Fruit fly (Drosophila melanogaster): ENCODE data around the gene CG17919.

Gene CG17919

DNA sequence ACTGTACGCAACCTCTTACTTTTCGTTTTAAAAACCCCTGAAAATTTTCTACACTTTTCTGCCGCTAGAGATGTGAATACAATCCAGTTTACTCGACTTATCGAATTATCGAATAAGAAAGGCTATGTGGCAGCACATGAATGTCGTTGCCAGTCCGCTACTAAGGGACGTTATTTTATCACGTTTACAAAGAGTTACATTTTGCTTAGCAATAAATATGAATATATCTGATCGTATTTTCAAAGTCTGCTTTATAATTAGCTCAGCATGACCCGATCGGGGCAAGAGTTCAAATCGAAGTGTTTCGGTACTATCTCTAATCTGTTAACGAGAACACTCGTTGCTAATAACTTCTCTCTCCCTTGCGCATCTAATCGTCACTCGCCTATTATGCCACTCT lies 24.3 kb downstream of the CG17919 start, which contains the start of gene CG42724:
Gene CG42724 (minus strand): TSS at position 189 of the 400 bp plus-strand sequence.
- peak; percentile 41 for TF ChIP-seq CG4820 (GFP tag; optimal IDR thresholded peaks at IDR 0.05)
- peak; percentile 39 for TF ChIP-seq slp2 (GFP tag; optimal IDR thresholded peaks at IDR 0.05)
- TF ChIP-seq jumu (GFP tag; optimal IDR thresholded peaks at IDR 0.05): peak; percentile 86
- TF ChIP-seq CG17912 (GFP tag; optimal IDR thresholded peaks at IDR 0.05): no peak
- TF ChIP-seq sisA (GFP tag; IDR thresholded peaks at IDR 0.05): peak; percentile 67
- no peak for TF ChIP-seq pita (GFP tag; optimal IDR thresholded peaks at IDR 0.05)
- TF ChIP-seq fd3F (GFP tag; optimal IDR thresholded peaks at IDR 0.05): peak; percentile 6
- TF ChIP-seq Tbp (GFP tag; optimal IDR thresholded peaks at IDR 0.05): no peak
- TF ChIP-seq onecut (GFP tag; IDR thresholded peaks at IDR 0.05): no peak
- no peak for TF ChIP-seq CG33557 (GFP tag; optimal IDR thresholded peaks at IDR 0.05)
- TF ChIP-seq otp (GFP tag; IDR thresholded peaks at IDR 0.05): peak; percentile 49; the same call in 1 of the 3 replicates
- TF ChIP-seq GATAe (GFP tag; conservative IDR thresholded peaks at IDR 0.05): no peak
- no peak for TF ChIP-seq bsh (GFP tag; optimal IDR thresholded peaks at IDR 0.05)
- TF ChIP-seq CTCF (GFP tag; optimal IDR thresholded peaks at IDR 0.05): no peak
- peak; percentile 36; the same call in 1 of the 2 replicates for TF ChIP-seq CG4730 (GFP tag; IDR thresholded peaks at IDR 0.05)
- no peak for TF ChIP-seq Doc2 (GFP tag; IDR thresholded peaks at IDR 0.05)
- no peak for TF ChIP-seq schlank (tag; optimal IDR thresholded peaks at IDR 0.05)
- TF ChIP-seq dmrt11E (tag; optimal IDR thresholded peaks at IDR 0.05): no peak
- TF ChIP-seq ewg (GFP tag; optimal IDR thresholded peaks at IDR 0.05): no peak
- TF ChIP-seq pan (optimal IDR thresholded peaks at IDR 0.05): no peak
- TF ChIP-seq pan (GFP tag; optimal IDR thresholded peaks at IDR 0.05 in 1 of 2, IDR thresholded peaks at IDR 0.05 in 1 of 2): peak in 1 of 2 experiments; percentile 55
- TF ChIP-seq CG1602 (GFP tag; optimal IDR thresholded peaks at IDR 0.05): peak; percentile 54
- TF ChIP-seq jigr1 (GFP tag; IDR thresholded peaks at IDR 0.05): no peak
- peak; percentile 57 for TF ChIP-seq NK7.1 (GFP tag; optimal IDR thresholded peaks at IDR 0.05)
- TF ChIP-seq Scr (GFP tag; IDR thresholded peaks at IDR 0.05; ENCODE audit: partially characterized antibody): peak; percentile 35
- no peak for TF ChIP-seq eve (GFP tag; optimal IDR thresholded peaks at IDR 0.05)
- TF ChIP-seq trem (tag; optimal IDR thresholded peaks at IDR 0.05): peak; percentile 71
- TF ChIP-seq CG16779 (GFP tag; IDR thresholded peaks at IDR 0.05): no peak
- TF ChIP-seq Neu2 (GFP tag; optimal IDR thresholded peaks at IDR 0.05; ENCODE audit: borderline replicate concordance): no peak
- TF ChIP-seq CG12769 (tag; optimal IDR thresholded peaks at IDR 0.05): no peak
- TF ChIP-seq Xrp1 (GFP tag; IDR thresholded peaks at IDR 0.05): peak; percentile 64
- TF ChIP-seq ranshi (GFP tag; IDR thresholded peaks at IDR 0.05): peak; percentile 72
- TF ChIP-seq C15 (GFP tag; IDR thresholded peaks at IDR 0.05): 0 out of 3 replicates have a peak, but pooled peaks have one; percentile 9
- peak; percentile 88 for TF ChIP-seq CHES-1-like (GFP tag; optimal IDR thresholded peaks at IDR 0.05)
- peak; percentile 89 for TF ChIP-seq CG4617 (GFP tag; optimal IDR thresholded peaks at IDR 0.05; ENCODE audit: borderline replicate concordance)
- no peak for TF ChIP-seq tup (GFP tag; optimal IDR thresholded peaks at IDR 0.05)
- no peak for TF ChIP-seq CG10654 (GFP tag; optimal IDR thresholded peaks at IDR 0.05)
- TF ChIP-seq CG12942 (GFP tag; optimal IDR thresholded peaks at IDR 0.05): peak; percentile 41
- no peak for TF ChIP-seq CG5180 (GFP tag; optimal IDR thresholded peaks at IDR 0.05)
- peak; percentile 67 for TF ChIP-seq Xbp1 (GFP tag; optimal IDR thresholded peaks at IDR 0.05)
- no peak for TF ChIP-seq CG5245 (GFP tag; optimal IDR thresholded peaks at IDR 0.05)
- TF ChIP-seq CG34376 (GFP tag; optimal IDR thresholded peaks at IDR 0.05): peak; percentile 13
- peak; percentile 69 for TF ChIP-seq dm (GFP tag; optimal IDR thresholded peaks at IDR 0.05)
- TF ChIP-seq ro (GFP tag; IDR thresholded peaks at IDR 0.05): no peak
- no peak for TF ChIP-seq CG2129 (GFP tag; IDR thresholded peaks at IDR 0.05; ENCODE audit: partially characterized antibody)
- peak; percentile 39; the same call in 2 of the 3 replicates for TF ChIP-seq Aef1 (GFP tag; IDR thresholded peaks at IDR 0.05)
- TF ChIP-seq CG30431 (GFP tag; optimal IDR thresholded peaks at IDR 0.05): peak; percentile 56
- TF ChIP-seq ERR (GFP tag; optimal IDR thresholded peaks at IDR 0.05): peak; percentile 70
- no peak for TF ChIP-seq CG14965 (GFP tag; optimal IDR thresholded peaks at IDR 0.05; ENCODE audit: borderline replicate concordance)
- no peak for TF ChIP-seq nerfin-1 (tag; optimal IDR thresholded peaks at IDR 0.05)
- no peak for TF ChIP-seq CG7963 (GFP tag; IDR thresholded peaks at IDR 0.05; ENCODE audit: partially characterized antibody)
- no peak for TF ChIP-seq ftz-f1 (GFP tag; optimal IDR thresholded peaks at IDR 0.05)

Measured in whole organism, embryonic.